Fruit fly (Drosophila melanogaster) whole organism, embryonic: Measurements from ENCODE around the gene SecS.

Source experiments
- Asciz ChIP-seq: fragments of 200-800 bp; sonication (Bioruptor generic); optimal IDR thresholded peaks from 2 replicates; lab custom pipeline; 2017; ENCODE audit warnings: missing biosample characterization, mild to moderate bottlenecking, missing genetic modification characterization, missing genetic modification reagents
- C15 ChIP-seq: fragments of 200-800 bp; sonication (Bioruptor generic); IDR thresholded peaks from 3 replicates; pipeline ENCODE4 v1.3.6; 2022; ENCODE audit warnings: missing biosample characterization, missing genetic modification characterization
- CG10147 ChIP-seq: fragments of 200-800 bp; sonication (Bioruptor generic); optimal IDR thresholded peaks from 2 replicates; lab custom pipeline; 2019; ENCODE audit warnings: missing biosample characterization, mild to moderate bottlenecking, missing genetic modification characterization, moderate library complexity
- CG10979 ChIP-seq: fragments of 200-800 bp; sonication (Bioruptor generic); optimal IDR thresholded peaks from 2 replicates; lab custom pipeline; 2018; ENCODE audit warnings: missing biosample characterization, mild to moderate bottlenecking, missing genetic modification characterization, moderate library complexity
- CG11247 ChIP-seq: fragments of 200-800 bp; sonication (Bioruptor generic); IDR thresholded peaks from 2 replicates; pipeline ENCODE4 v1.3.6; 2022; ENCODE audit warnings: missing biosample characterization, missing genetic modification characterization
- CG11456 ChIP-seq: fragments of 200-800 bp; sonication (Bioruptor generic); IDR thresholded peaks from 3 replicates; pipeline ENCODE4 v1.3.6; 2022; ENCODE audit warnings: missing biosample characterization, missing genetic modification characterization
- CG11504 ChIP-seq: fragments of 200-800 bp; sonication (Bioruptor generic); optimal IDR thresholded peaks from 3 replicates; lab custom pipeline; 2019; ENCODE audit warnings: missing biosample characterization, mild to moderate bottlenecking, missing genetic modification characterization, moderate library complexity
- CG12219 ChIP-seq: fragments of 200-800 bp; sonication (Bioruptor generic); optimal IDR thresholded peaks from 3 replicates; lab custom pipeline; 2018; ENCODE audit warnings: missing biosample characterization, mild to moderate bottlenecking, missing genetic modification characterization
- CG13296 ChIP-seq: fragments of 200-800 bp; sonication (Bioruptor generic); optimal IDR thresholded peaks from 3 replicates; lab custom pipeline; 2018; ENCODE audit warnings: missing biosample characterization, mild to moderate bottlenecking, missing genetic modification characterization
- CG13424 ChIP-seq: fragments of 200-800 bp; sonication (Bioruptor generic); optimal IDR thresholded peaks from 2 replicates; lab custom pipeline; 2019; ENCODE audit warnings: missing biosample characterization, mild to moderate bottlenecking, missing genetic modification characterization, moderate library complexity
- CG14441 ChIP-seq: fragments of 200-800 bp; sonication (Bioruptor generic); IDR thresholded peaks from 2 replicates; pipeline ENCODE4 v1.3.6; 2022; ENCODE audit warnings: missing biosample characterization, missing genetic modification characterization
- CG1529 ChIP-seq: fragments of 200-800 bp; sonication (Bioruptor generic); optimal IDR thresholded peaks from 3 replicates; lab custom pipeline; 2018; ENCODE audit warnings: missing biosample characterization, missing genetic modification characterization
- CG18476 ChIP-seq: fragments of 200-800 bp; sonication (Bioruptor generic); optimal IDR thresholded peaks from 2 replicates; lab custom pipeline; 2016; ENCODE audit warnings: missing biosample characterization, mild to moderate bottlenecking, missing genetic modification characterization
- CG2120 ChIP-seq: fragments of 200-800 bp; sonication (Bioruptor generic); optimal IDR thresholded peaks from 3 replicates; lab custom pipeline; 2016; ENCODE audit warnings: missing biosample characterization, missing genetic modification characterization
- CG2875 ChIP-seq: fragments of 200-800 bp; sonication (Bioruptor generic); optimal IDR thresholded peaks from 2 replicates; lab custom pipeline; 2017; ENCODE audit warnings: missing biosample characterization, mild to moderate bottlenecking, missing genetic modification characterization, missing genetic modification reagents
- CG2889 ChIP-seq: fragments of 200-800 bp; sonication (Bioruptor generic); IDR thresholded peaks from 3 replicates; pipeline ENCODE4 v1.3.6; 2022; ENCODE audit warnings: missing biosample characterization, missing genetic modification characterization
- CG32767 ChIP-seq: fragments of 200-800 bp; sonication (Bioruptor generic); IDR thresholded peaks from 2 replicates; pipeline ENCODE4 v1.3.6; 2022; ENCODE audit warnings: missing biosample characterization, missing genetic modification characterization
- CG34224 ChIP-seq: fragments of 200-800 bp; sonication (Bioruptor generic); IDR thresholded peaks from 3 replicates; pipeline ENCODE4 v1.3.6; 2022; ENCODE audit warnings: missing biosample characterization, missing genetic modification characterization; ENCODE audit not compliant: partially characterized antibody
- CG4360 ChIP-seq: fragments of 200-800 bp; sonication (Bioruptor generic); IDR thresholded peaks from 2 replicates; pipeline ENCODE4 v1.3.6; 2022; ENCODE audit warnings: missing biosample characterization, missing genetic modification characterization
- CG4424 ChIP-seq: fragments of 200-800 bp; sonication (Bioruptor generic); optimal IDR thresholded peaks from 3 replicates; lab custom pipeline; 2016; ENCODE audit warnings: missing biosample characterization, missing genetic modification characterization
- CG6175 ChIP-seq: fragments of 200-800 bp; sonication (Bioruptor generic); IDR thresholded peaks from 3 replicates; pipeline ENCODE4 v1.3.6; 2022; ENCODE audit warnings: missing biosample characterization, missing genetic modification characterization
- CG7357 ChIP-seq: fragments of 200-800 bp; sonication (Bioruptor generic); IDR thresholded peaks from 3 replicates; pipeline ENCODE4 v1.3.6; 2022; ENCODE audit warnings: missing biosample characterization, missing genetic modification characterization
- CG7745 ChIP-seq: fragments of 200-800 bp; sonication (Bioruptor generic); optimal IDR thresholded peaks from 2 replicates; lab custom pipeline; 2018; ENCODE audit warnings: missing biosample characterization, mild to moderate bottlenecking, missing genetic modification characterization, moderate library complexity
- CG8944 ChIP-seq: fragments of 200-800 bp; sonication (Bioruptor generic); optimal IDR thresholded peaks from 3 replicates; lab custom pipeline; 2016; ENCODE audit warnings: missing biosample characterization, missing genetic modification characterization
- CG9727 ChIP-seq: fragments of 200-800 bp; sonication (Bioruptor generic); optimal IDR thresholded peaks from 3 replicates; lab custom pipeline; 2017; ENCODE audit warnings: missing biosample characterization, mild to moderate bottlenecking, missing genetic modification characterization
- CG9817 ChIP-seq: fragments of 200-800 bp; sonication (Bioruptor generic); optimal IDR thresholded peaks from 2 replicates; lab custom pipeline; 2018; ENCODE audit warnings: missing biosample characterization, mild to moderate bottlenecking, missing genetic modification characterization, moderate library complexity
- Dbx ChIP-seq: fragments of 200-800 bp; sonication (Bioruptor generic); IDR thresholded peaks from 3 replicates; pipeline ENCODE4 v1.3.6; 2022; ENCODE audit warnings: missing biosample characterization, missing genetic modification characterization
- Hmx ChIP-seq: fragments of 200-800 bp; sonication (Bioruptor generic); optimal IDR thresholded peaks from 2 replicates; lab custom pipeline; 2016; ENCODE audit warnings: missing biosample characterization, missing genetic modification characterization
- Hsf ChIP-seq: fragments of 200-800 bp; sonication (Bioruptor generic); optimal IDR thresholded peaks from 3 replicates; lab custom pipeline; 2016; ENCODE audit warnings: missing biosample characterization, missing genetic modification characterization
- Myb ChIP-seq: fragments of 200-800 bp; sonication (Bioruptor generic); optimal IDR thresholded peaks from 2 replicates; lab custom pipeline; 2016; ENCODE audit warnings: missing biosample characterization, missing genetic modification characterization
- Neu2 ChIP-seq: fragments of 200-800 bp; sonication (Bioruptor generic); optimal IDR thresholded peaks from 3 replicates; lab custom pipeline; 2016; ENCODE audit warnings: missing biosample characterization, missing genetic modification characterization, borderline replicate concordance
- Oli ChIP-seq: fragments of 200-800 bp; sonication (Bioruptor generic); optimal IDR thresholded peaks from 2 replicates; lab custom pipeline; 2018; ENCODE audit warnings: missing biosample characterization, mild to moderate bottlenecking, missing genetic modification characterization, moderate library complexity
- Sry-δ ChIP-seq: fragments of 200-800 bp; sonication (Bioruptor generic); optimal IDR thresholded peaks from 2 replicates; lab custom pipeline; 2016; ENCODE audit warnings: missing biosample characterization, missing genetic modification characterization
- Stat92E ChIP-seq, 3 experiments: fragments of >200 bp in 2 of 3; fragments of 200-800 bp in 1 of 3; sonication (Bioruptor generic) in 1 of 3; optimal IDR thresholded peaks; 2 replicates each; lab custom pipeline; 2017 to 2019; ENCODE audit warnings: missing biosample characterization in 3 of 3, missing genetic modification characterization in 3 of 3, mild to moderate bottlenecking in 1 of 3, moderate library complexity in 1 of 3
- Tbp ChIP-seq: fragments of >200 bp; optimal IDR thresholded peaks from 2 replicates; lab custom pipeline; 2018; ENCODE audit warnings: missing biosample characterization, missing genetic modification characterization
- caup ChIP-seq: fragments of 200-800 bp; sonication (Bioruptor generic); optimal IDR thresholded peaks from 3 replicates; lab custom pipeline; 2017; ENCODE audit warnings: missing biosample characterization, mild to moderate bottlenecking, missing genetic modification characterization, moderate library complexity; ENCODE audit not compliant: severe bottlenecking
- ci ChIP-seq: fragments of 200-800 bp; sonication (Bioruptor generic); IDR thresholded peaks from 3 replicates; pipeline ENCODE4 v1.3.6; 2022; ENCODE audit warnings: missing biosample characterization, missing genetic modification characterization
- corto ChIP-seq: fragments of 200-800 bp; sonication (Bioruptor generic); optimal IDR thresholded peaks from 2 replicates; lab custom pipeline; 2016; ENCODE audit warnings: missing biosample characterization, mild to moderate bottlenecking, missing genetic modification characterization, moderate library complexity
- danr ChIP-seq: fragments of 200-800 bp; sonication (Bioruptor generic); IDR thresholded peaks from 2 replicates; pipeline ENCODE4 v1.3.6; 2022; ENCODE audit warnings: missing biosample characterization, missing genetic modification characterization
- dysf ChIP-seq: fragments of 200-800 bp; sonication (Bioruptor generic); IDR thresholded peaks from 3 replicates; pipeline ENCODE4 v1.3.6; 2022; ENCODE audit warnings: missing biosample characterization, missing genetic modification characterization
- en ChIP-seq: fragments of 200-800 bp; sonication (Bioruptor generic); optimal IDR thresholded peaks from 2 replicates; lab custom pipeline; 2016; ENCODE audit warnings: missing biosample characterization, missing genetic modification characterization
- gce ChIP-seq: fragments of 200-800 bp; sonication (Bioruptor generic); IDR thresholded peaks from 3 replicates; pipeline ENCODE4 v1.3.6; 2022; ENCODE audit warnings: missing biosample characterization, missing genetic modification characterization
- insv ChIP-seq, 2 experiments: fragments of 200-800 bp; sonication (Bioruptor generic); optimal IDR thresholded peaks; 3 replicates each; lab custom pipeline; 2016 to 2018; ENCODE audit warnings: missing biosample characterization in 2 of 2, missing genetic modification characterization in 2 of 2
- jumu ChIP-seq: fragments of 200-800 bp; sonication (Bioruptor generic); optimal IDR thresholded peaks from 3 replicates; lab custom pipeline; 2016; ENCODE audit warnings: missing biosample characterization, missing genetic modification characterization
- klu ChIP-seq: fragments of 200-800 bp; sonication (Bioruptor generic); IDR thresholded peaks from 2 replicates; pipeline ENCODE4 v1.3.6; 2022; ENCODE audit warnings: missing biosample characterization, missing genetic modification characterization
- onecut ChIP-seq: fragments of 200-800 bp; sonication (Bioruptor generic); IDR thresholded peaks from 2 replicates; pipeline ENCODE4 v1.3.6; 2022; ENCODE audit warnings: missing biosample characterization, missing genetic modification characterization
- org-1 ChIP-seq: fragments of 200-800 bp; sonication (Bioruptor generic); optimal IDR thresholded peaks from 2 replicates; lab custom pipeline; 2017; ENCODE audit warnings: missing biosample characterization, missing genetic modification characterization
- pho ChIP-seq: fragments of 200-800 bp; sonication (Bioruptor generic); optimal IDR thresholded peaks from 2 replicates; lab custom pipeline; 2016; ENCODE audit warnings: missing biosample characterization, missing genetic modification characterization
- pros ChIP-seq: fragments of 200-800 bp; sonication (Bioruptor generic); optimal IDR thresholded peaks from 3 replicates; lab custom pipeline; 2019; ENCODE audit warnings: missing biosample characterization, mild to moderate bottlenecking, missing genetic modification characterization, moderate library complexity
- ro ChIP-seq: fragments of 200-800 bp; sonication (Bioruptor generic); IDR thresholded peaks from 2 replicates; pipeline ENCODE4 v1.3.6; 2022; ENCODE audit warnings: missing biosample characterization, missing genetic modification characterization
- scrt ChIP-seq: fragments of 200-800 bp; sonication (Bioruptor generic); optimal IDR thresholded peaks from 2 replicates; lab custom pipeline; 2018; ENCODE audit warnings: missing biosample characterization, mild to moderate bottlenecking, missing genetic modification characterization, moderate library complexity

Gene SecS

DNA sequence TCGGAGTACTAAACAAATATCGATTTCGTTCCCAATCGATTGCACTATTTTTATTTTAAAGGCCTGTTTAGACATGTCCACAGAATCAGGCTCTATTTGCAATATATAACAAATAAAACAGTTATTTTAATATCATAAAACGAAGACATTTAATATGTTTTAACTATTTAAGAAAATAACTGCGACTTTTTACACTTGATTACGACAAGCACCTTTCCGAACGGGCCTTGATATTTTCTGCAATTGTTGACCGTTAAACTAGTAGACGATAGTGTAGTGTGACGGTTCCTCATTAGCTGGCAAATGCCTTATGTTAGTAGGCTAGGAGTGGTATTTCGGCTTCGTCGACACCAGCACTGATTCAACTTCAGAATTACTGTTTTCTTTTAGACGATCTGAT is 32.6 kb upstream of the SecS start, which contains the start of the genes CG2931 and Rheb (continued):
- TF ChIP-seq CG13296 (GFP tag; lab: Kevin White, UChicago) (peak; percentile 23), Hmx (GFP tag; lab: Kevin White, UChicago) (peak; percentile 48), CG10147 (GFP tag; lab: Kevin White, UChicago) (peak; percentile 23), Hsf (peak; percentile 65), Oli (tag; lab: Kevin White, UChicago) (peak; percentile 19), C15 (GFP tag; lab: Robert Waterston, UW) (no peak), ci (GFP tag; lab: Robert Waterston, UW) (0 out of 3 replicates have a peak, but pooled peaks have one; percentile 27), CG14441 (peak; percentile 79), scrt (GFP tag; lab: Kevin White, UChicago) (no peak), jumu (GFP tag; lab: Kevin White, UChicago) (peak; percentile 30), pros (GFP tag; lab: Kevin White, UChicago) (no peak), Sry-δ (GFP tag; lab: Kevin White, UChicago) (peak; percentile 80), Asciz (GFP tag; lab: Kevin White, UChicago) (no peak), klu (GFP tag; lab: Robert Waterston, UW) (peak; percentile 25; the same call in 1 of the 2 replicates), danr (GFP tag; lab: Robert Waterston, UW) (peak; percentile 36; the same call in 1 of the 2 replicates), CG9727 (GFP tag; lab: Kevin White, UChicago) (peak; percentile 67), CG11247 (peak; percentile 47), onecut (peak; percentile 84), CG7745 (tag; lab: Kevin White, UChicago) (no peak), CG6175 (GFP tag; lab: Robert Waterston, UW) (no peak), CG13424 (peak; percentile 75), ro (GFP tag; lab: Robert Waterston, UW) (no peak), CG1529 (GFP tag; lab: Kevin White, UChicago) (peak; percentile 4), CG2889 (no peak), CG10979 (tag; lab: Kevin White, UChicago) (peak; percentile 58), corto (GFP tag; lab: Kevin White, UChicago) (peak; percentile 41), CG4360 (GFP tag; lab: Robert Waterston, UW) (no peak), caup (GFP tag; lab: Kevin White, UChicago) (no peak), CG32767 (GFP tag; lab: Robert Waterston, UW) (0 out of 2 replicates have a peak, but pooled peaks have one; percentile 18), gce (GFP tag; lab: Robert Waterston, UW) (no peak), CG34224 (peak; percentile 68), CG11456 (0 out of 3 replicates have a peak, but pooled peaks have one; percentile 28), CG7357 (GFP tag; lab: Robert Waterston, UW) (peak; percentile 74), CG18476 (GFP tag; lab: Kevin White, UChicago) (peak; percentile 43), Neu2 (GFP tag; lab: Kevin White, UChicago) (no peak), CG2120 (GFP tag; lab: Kevin White, UChicago) (peak; percentile 83), dysf (GFP tag; lab: Robert Waterston, UW) (peak; percentile 72), CG11504 (tag; lab: Kevin White, UChicago) (no peak), insv (GFP tag; optimal IDR thresholded peaks at IDR 0.05; lab: Kevin White, UChicago) (peak in 1 of 2 experiments; percentile 59), CG2875 (GFP tag; lab: Kevin White, UChicago) (peak; percentile 0), Myb (peak; percentile 92), Dbx (GFP tag; lab: Robert Waterston, UW) (peak; percentile 73; the same call in 2 of the 3 replicates), CG12219 (GFP tag; lab: Kevin White, UChicago) (no peak), en (GFP tag; lab: Kevin White, UChicago) (peak; percentile 2), Tbp (no peak), CG4424 (GFP tag; lab: Kevin White, UChicago) (peak; percentile 77), Stat92E (GFP tag; optimal IDR thresholded peaks at IDR 0.05; lab: Kevin White, UChicago) (no peak), org-1 (GFP tag; lab: Kevin White, UChicago) (no peak), CG9817 (tag; lab: Kevin White, UChicago) (peak; percentile 76), CG8944 (no peak), pho (GFP tag; lab: Kevin White, UChicago) (peak; percentile 43)
